Worm (Caenorhabditis elegans): Measurements from ENCODE around the gene clec-149.

The clec-149 gene

ce11 chrIII:834443-834815 is 11.4 kb downstream of the clec-149 start (continued):
- TF ChIP-seq R02D3.7 (tag; optimal IDR thresholded peaks at IDR 0.05), result no peak
- TF ChIP-seq mdl-1 (tag; optimal IDR thresholded peaks at IDR 0.05), result no peak
- TF ChIP-seq egl-27 (tag; optimal IDR thresholded peaks at IDR 0.05), result no peak
- TF ChIP-seq lin-29 (GFP tag; IDR thresholded peaks at IDR 0.05), result no peak
- no peak for TF ChIP-seq F37D6.2 (tag; optimal IDR thresholded peaks at IDR 0.05)
- TF ChIP-seq tag-97 (GFP tag; IDR thresholded peaks at IDR 0.05), result no peak
- 0 out of 2 replicates have a peak, but pooled peaks have one; percentile 23 for TF ChIP-seq php-3 (GFP tag; IDR thresholded peaks at IDR 0.05)
- no peak for TF ChIP-seq dpl-1 (GFP tag; optimal IDR thresholded peaks at IDR 0.05)
- no peak for TF ChIP-seq nhr-41 (GFP tag; IDR thresholded peaks at IDR 0.05)
- TF ChIP-seq mxl-2 (GFP tag; conservative IDR thresholded peaks at IDR 0.05), result no peak
- TF ChIP-seq daf-12 (tag; optimal IDR thresholded peaks at IDR 0.05), result no peak
- TF ChIP-seq Y48G9A.11 (GFP tag; IDR thresholded peaks at IDR 0.05), result no peak
- TF ChIP-seq mes-2 (tag; optimal IDR thresholded peaks at IDR 0.05; ENCODE audit: poor library complexity, severe bottlenecking), result peak; percentile 23
- no peak for TF ChIP-seq daf-19 (GFP tag; conservative IDR thresholded peaks at IDR 0.05)
- no peak for TF ChIP-seq T20F7.1 (GFP tag; optimal IDR thresholded peaks at IDR 0.05)
- TF ChIP-seq unc-130 (GFP tag; optimal IDR thresholded peaks at IDR 0.05), result no peak
- no peak for TF ChIP-seq unc-39 (tag; optimal IDR thresholded peaks at IDR 0.05)
- TF ChIP-seq mdt-29 (GFP tag; IDR thresholded peaks at IDR 0.05), result no peak
- 0 out of 2 replicates have a peak, but pooled peaks have one; percentile 56 for TF ChIP-seq egl-43 (GFP tag; IDR thresholded peaks at IDR 0.05)
- TF ChIP-seq vab-7 (GFP tag; IDR thresholded peaks at IDR 0.05), result no peak
- TF ChIP-seq zip-11 (GFP tag; IDR thresholded peaks at IDR 0.05), result no peak
- TF ChIP-seq aha-1 (tag), result peak; percentile 97
- no peak for TF ChIP-seq snpc-1.2 (GFP tag; IDR thresholded peaks at IDR 0.05)
- no peak for TF ChIP-seq gei-8 (GFP tag; optimal IDR thresholded peaks at IDR 0.05)
- TF ChIP-seq rbr-2 (tag; optimal IDR thresholded peaks at IDR 0.05), result no peak
- no peak for TF ChIP-seq sdz-12 (GFP tag; optimal IDR thresholded peaks at IDR 0.05)
- TF ChIP-seq tra-1 (GFP tag; IDR thresholded peaks at IDR 0.05), result no peak; the same call in 1 of the 2 replicates
- TF ChIP-seq ces-1 (GFP tag; optimal IDR thresholded peaks at IDR 0.05), result no peak
- TF ChIP-seq Y5F2A.4 (GFP tag; optimal IDR thresholded peaks at IDR 0.05), result no peak
- no peak for TF ChIP-seq nhr-77 (tag; optimal IDR thresholded peaks at IDR 0.05)
- TF ChIP-seq zag-1 (tag; optimal IDR thresholded peaks at IDR 0.05), result no peak
- TF ChIP-seq dmd-8 (GFP tag; IDR thresholded peaks at IDR 0.05), result no peak
- no peak for TF ChIP-seq spr-1 (tag; optimal IDR thresholded peaks at IDR 0.05)
- no peak for TF ChIP-seq aly-2 (tag; optimal IDR thresholded peaks at IDR 0.05)
- no peak for TF ChIP-seq fos-1 (tag; optimal IDR thresholded peaks at IDR 0.05)
- no peak for TF ChIP-seq ceh-82 (tag; optimal IDR thresholded peaks at IDR 0.05)
- no peak for TF ChIP-seq D1046.2 (GFP tag; IDR thresholded peaks at IDR 0.05)
- TF ChIP-seq lin-1 (GFP tag; IDR thresholded peaks at IDR 0.05), result no peak
- no peak for TF ChIP-seq ceh-44 (GFP tag; IDR thresholded peaks at IDR 0.05)
- no peak for TF ChIP-seq lin-15B (tag; optimal IDR thresholded peaks at IDR 0.05)
- no peak for TF ChIP-seq F26F4.8 (GFP tag; conservative IDR thresholded peaks at IDR 0.05)
- no peak for TF ChIP-seq unc-62 (GFP tag; optimal IDR thresholded peaks at IDR 0.05 in 1 of 2)
- no peak for TF ChIP-seq unc-62 (tag; optimal IDR thresholded peaks at IDR 0.05)
- no peak for TF ChIP-seq saeg-2 (GFP tag; IDR thresholded peaks at IDR 0.05)
- TF ChIP-seq Y105C5A.15 (GFP tag; IDR thresholded peaks at IDR 0.05), result no peak
- no peak for TF ChIP-seq pqm-1 (tag; optimal IDR thresholded peaks at IDR 0.05)
- TF ChIP-seq F10B5.3 (tag; optimal IDR thresholded peaks at IDR 0.05), result no peak
- TF ChIP-seq mep-1 (tag; optimal IDR thresholded peaks at IDR 0.05), result no peak
- TF ChIP-seq daf-8 (GFP tag; IDR thresholded peaks at IDR 0.05), result no peak
- no peak for TF ChIP-seq hif-1 (tag; optimal IDR thresholded peaks at IDR 0.05)
- TF ChIP-seq ZK546.5 (tag; optimal IDR thresholded peaks at IDR 0.05), result no peak
- TF ChIP-seq spr-3 (GFP tag; optimal IDR thresholded peaks at IDR 0.05), result no peak
- peak; percentile 8 for TF ChIP-seq duxl-1 (tag; optimal IDR thresholded peaks at IDR 0.05; ENCODE audit: poor library complexity)
